Worm (Caenorhabditis elegans) whole organism, midembryonic: ENCODE measurements around the gene Y43F8C.16.

ENCODE experiments used
- T22C8.4 ChIP-seq: fragments of 200-800 bp; sonication (Bioruptor generic); IDR thresholded peaks from 2 replicates; pipeline ENCODE4 v1.3.6; 2022; ENCODE audit warnings: missing genetic modification characterization, missing compliant biosample characterization
- cog-1 ChIP-seq: sonication (generic microtip); optimal IDR thresholded peaks from 2 replicates; lab custom pipeline; 2016; ENCODE audit warnings: missing genetic modification characterization, missing compliant biosample characterization
- flt-1 ChIP-seq: fragments of 200-800 bp; sonication (Bioruptor generic); IDR thresholded peaks from 2 replicates; pipeline ENCODE4 v1.3.6; 2022; ENCODE audit warnings: missing genetic modification characterization, missing compliant biosample characterization
- klf-2 ChIP-seq: fragments of 200-800 bp; sonication (Bioruptor generic); conservative IDR thresholded peaks from 2 replicates; pipeline ENCODE4 v1.3.6; 2022; ENCODE audit warnings: missing genetic modification reagents, missing genetic modification characterization, missing compliant biosample characterization
- med-1 ChIP-seq: sonication (generic microtip); optimal IDR thresholded peaks from 2 replicates; lab custom pipeline; 2017; ENCODE audit warnings: missing genetic modification characterization, mild to moderate bottlenecking, missing compliant biosample characterization, antibody characterized with exemption, missing genetic modification reagents; ENCODE audit not compliant: insufficient read depth
- ref-1 ChIP-seq: fragments of 200-800 bp; sonication (Bioruptor generic); conservative IDR thresholded peaks from 2 replicates; pipeline ENCODE4 v1.3.6; 2022; ENCODE audit warnings: missing genetic modification reagents, missing genetic modification characterization, missing compliant biosample characterization
- tab-1 ChIP-seq: fragments of 200-800 bp; sonication (Bioruptor generic); IDR thresholded peaks from 2 replicates; pipeline ENCODE4 v1.3.6; 2022; ENCODE audit warnings: missing genetic modification characterization, missing compliant biosample characterization
- ztf-29 ChIP-seq: fragments of 200-800 bp; sonication (Bioruptor generic); IDR thresholded peaks from 2 replicates; pipeline ENCODE4 v1.3.6; 2022; ENCODE audit warnings: missing genetic modification reagents, missing genetic modification characterization, missing compliant biosample characterization

DNA sequence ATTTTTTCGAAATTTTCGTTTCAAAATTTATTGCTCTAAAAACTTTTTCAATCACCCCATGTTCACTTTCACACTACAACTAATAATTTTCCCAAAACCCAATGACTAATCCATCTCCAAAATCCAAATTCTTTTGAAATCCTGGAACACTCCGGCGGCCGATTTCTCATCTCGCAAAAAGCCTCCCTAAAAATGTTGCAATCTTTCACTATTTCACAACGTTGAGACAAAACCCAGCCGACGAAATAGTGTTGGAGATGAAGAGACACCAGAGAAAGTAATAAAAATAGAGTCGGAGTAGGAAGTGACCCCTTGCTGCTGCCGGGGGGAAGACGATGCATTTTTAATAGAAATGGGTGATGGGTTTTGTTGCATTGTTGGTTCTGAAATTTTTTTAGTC is 9.3 kb upstream of the Y43F8C.16 start:
- TF ChIP-seq flt-1 (GFP tag; lab: Robert Waterston, UW) = no peak
- TF ChIP-seq ztf-29 (GFP tag; lab: Robert Waterston, UW) = no peak
- TF ChIP-seq T22C8.4 (GFP tag; lab: Robert Waterston, UW) = no peak
- TF ChIP-seq tab-1 = no peak
- no peak for TF ChIP-seq klf-2 (GFP tag; lab: Robert Waterston, UW)
- no peak for TF ChIP-seq med-1 (GFP tag; lab: Kevin White, UChicago)
- TF ChIP-seq cog-1 = no peak
- TF ChIP-seq ref-1 = no peak
